Worm (Caenorhabditis elegans): ENCODE results near the gene str-136.

The str-136 gene

ce11 chrV:8271995-8272394 lies 6.7 kb downstream of the str-136 start, which contains the start of gene asp-5:
Gene asp-5, plus strand, starts transcription at chrV:8272385.
- TF ChIP-seq elt-2 (tag; optimal IDR thresholded peaks at IDR 0.05) = peak; percentile 34
- TF ChIP-seq fkh-10 (GFP tag; optimal IDR thresholded peaks at IDR 0.05) = no peak

DNA sequence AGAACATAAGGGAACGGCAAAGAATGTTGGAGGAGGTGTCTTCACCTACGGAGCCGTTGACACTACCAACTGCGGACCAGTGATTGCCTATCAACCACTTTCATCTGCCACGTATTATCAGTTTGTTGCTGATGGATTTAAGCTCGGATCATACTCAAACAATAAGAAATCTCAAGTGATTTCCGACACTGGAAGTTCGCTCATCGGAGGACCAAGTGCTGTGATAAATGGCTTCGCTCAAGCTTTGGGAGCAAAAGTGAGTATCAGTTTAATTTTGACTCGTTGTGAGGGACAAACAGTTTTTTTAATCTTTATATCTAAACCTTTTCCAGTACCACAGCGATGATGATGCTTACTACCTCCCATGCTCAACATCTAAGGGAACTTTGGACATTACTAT lies 7.3 kb downstream of the str-136 start:
- TF ChIP-seq madf-2 (tag; optimal IDR thresholded peaks at IDR 0.05) = no peak
- TF ChIP-seq ceh-24 (tag; optimal IDR thresholded peaks at IDR 0.05) = no peak
- TF ChIP-seq lim-6 (tag; optimal IDR thresholded peaks at IDR 0.05) = no peak
- no peak for TF ChIP-seq hlh-30 (tag; optimal IDR thresholded peaks at IDR 0.05; ENCODE audit: insufficient read depth)
- TF ChIP-seq nfya-1 (tag; optimal IDR thresholded peaks at IDR 0.05) = no peak
- TF ChIP-seq fkh-6 (tag; optimal IDR thresholded peaks at IDR 0.05) = no peak
- no peak for TF ChIP-seq ceh-9 (tag; optimal IDR thresholded peaks at IDR 0.05)
- no peak for TF ChIP-seq rnt-1 (tag; optimal IDR thresholded peaks at IDR 0.05)
- TF ChIP-seq odd-2 (tag; optimal IDR thresholded peaks at IDR 0.05) = no peak
- no peak for TF ChIP-seq ceh-48 (tag; optimal IDR thresholded peaks at IDR 0.05)
- TF ChIP-seq K02D7.2 (tag; optimal IDR thresholded peaks at IDR 0.05) = no peak
- no peak for TF ChIP-seq F13H6.1 (tag; optimal IDR thresholded peaks at IDR 0.05)
- no peak for TF ChIP-seq ref-2 (tag; optimal IDR thresholded peaks at IDR 0.05)
- TF ChIP-seq sox-4 (tag; optimal IDR thresholded peaks at IDR 0.05) = no peak
- no peak for TF ChIP-seq gmeb-2 (tag; optimal IDR thresholded peaks at IDR 0.05)
- TF ChIP-seq ceh-22 (tag; optimal IDR thresholded peaks at IDR 0.05) = no peak

DNA sequence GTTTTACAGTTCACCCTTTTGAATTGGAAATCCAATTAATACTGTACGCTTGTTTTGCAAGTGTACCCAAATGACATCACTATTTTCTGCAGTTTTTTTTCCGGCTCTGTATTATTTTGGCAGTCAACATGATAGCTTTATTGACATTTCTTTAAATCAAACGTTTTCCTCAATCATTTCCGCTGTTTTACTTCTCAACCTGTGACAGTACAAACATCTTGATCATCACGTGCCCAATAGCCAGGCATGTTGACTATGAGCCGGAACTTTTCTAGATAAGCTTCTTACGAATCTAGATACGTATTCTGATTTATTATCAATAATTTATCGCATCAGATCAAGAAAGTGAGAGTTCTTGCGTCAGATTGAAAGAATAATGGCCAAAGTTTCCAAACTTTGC lies 8.9 kb downstream of the str-136 start:
- TF ChIP-seq eyg-1 (tag; optimal IDR thresholded peaks at IDR 0.05) (no peak), F13H6.1 (tag; optimal IDR thresholded peaks at IDR 0.05) (no peak), unc-3 (GFP tag; conservative IDR thresholded peaks at IDR 0.05) (no peak), unc-3 (tag; optimal IDR thresholded peaks at IDR 0.05) (no peak), unc-86 (tag; optimal IDR thresholded peaks at IDR 0.05) (no peak), ceh-22 (tag; optimal IDR thresholded peaks at IDR 0.05) (no peak), pat-9 (tag; optimal IDR thresholded peaks at IDR 0.05) (no peak), ets-4 (tag; optimal IDR thresholded peaks at IDR 0.05) (no peak), fax-1 (tag; optimal IDR thresholded peaks at IDR 0.05) (no peak), hlh-15 (tag; optimal IDR thresholded peaks at IDR 0.05) (no peak), ceh-24 (tag; optimal IDR thresholded peaks at IDR 0.05) (no peak), K09A11.1 (tag; optimal IDR thresholded peaks at IDR 0.05; ENCODE audit: insufficient read depth) (no peak), pha-2 (tag; optimal IDR thresholded peaks at IDR 0.05) (no peak), ztf-16 (tag; optimal IDR thresholded peaks at IDR 0.05) (no peak), ceh-18 (tag; optimal IDR thresholded peaks at IDR 0.05) (no peak), pros-1 (tag; optimal IDR thresholded peaks at IDR 0.05) (no peak)

- peak; percentile 46 for TF ChIP-seq elt-2 (tag; optimal IDR thresholded peaks at IDR 0.05)
- no peak for TF ChIP-seq ceh-48 (tag; optimal IDR thresholded peaks at IDR 0.05)
- peak; percentile 2 for TF ChIP-seq pqm-1 (tag; optimal IDR thresholded peaks at IDR 0.05)
- TF ChIP-seq sox-2 (GFP tag; IDR thresholded peaks at IDR 0.05) = no peak
These were observed 9.8 kb downstream of the str-136 start, which contains the start of the genes asp-6 and asp-12 for ce11 chrV:8268902-8269301. Gene asp-6, minus strand, starts transcription at chrV:8268937. Gene asp-12, plus strand, starts transcription at chrV:8269210.

DNA sequence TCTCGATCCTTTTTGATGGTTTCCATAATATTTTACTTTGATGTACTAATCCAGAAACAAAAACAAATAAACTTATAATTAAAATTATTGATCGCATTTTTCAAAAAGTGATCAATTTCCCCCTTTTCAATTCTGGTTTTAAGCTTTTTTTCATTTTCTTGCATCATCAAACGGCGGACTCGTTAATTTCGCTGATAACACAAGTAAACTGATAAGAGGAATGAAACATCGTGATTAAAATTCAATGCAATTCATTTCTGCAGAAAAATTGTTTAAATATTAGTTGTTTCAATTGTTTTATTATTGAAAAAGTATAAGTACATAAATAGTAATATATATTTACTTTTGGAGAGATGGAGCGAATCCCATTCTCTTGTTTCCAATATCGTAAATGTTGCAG lies 11.5 kb downstream of the str-136 start:
- TF ChIP-seq elt-2 (tag; optimal IDR thresholded peaks at IDR 0.05) (peak; percentile 77), nhr-232 (tag; optimal IDR thresholded peaks at IDR 0.05) (no peak)

- TF ChIP-seq elt-4 (tag; optimal IDR thresholded peaks at IDR 0.05) (no peak), hlh-30 (tag; optimal IDR thresholded peaks at IDR 0.05; ENCODE audit: insufficient read depth) (no peak), npax-4 (tag; optimal IDR thresholded peaks at IDR 0.05) (no peak), F13H6.1 (tag; optimal IDR thresholded peaks at IDR 0.05) (no peak), unc-42 (tag; optimal IDR thresholded peaks at IDR 0.05) (no peak), syd-9 (tag; optimal IDR thresholded peaks at IDR 0.05) (no peak), madf-2 (tag; optimal IDR thresholded peaks at IDR 0.05) (no peak), ahr-1 (tag; optimal IDR thresholded peaks at IDR 0.05) (no peak), pha-4 (tag; optimal IDR thresholded peaks at IDR 0.05) (no peak), C38D4.7 (GFP tag; optimal IDR thresholded peaks at IDR 0.05) (no peak), hlh-8 (tag; optimal IDR thresholded peaks at IDR 0.05) (no peak), dve-1 (tag; optimal IDR thresholded peaks at IDR 0.05) (no peak), sdc-2 (tag; optimal IDR thresholded peaks at IDR 0.05) (no peak), zip-5 (tag; optimal IDR thresholded peaks at IDR 0.05) (no peak), unc-86 (tag; optimal IDR thresholded peaks at IDR 0.05) (no peak), nhr-11 (tag; optimal IDR thresholded peaks at IDR 0.05) (no peak)
These were observed 12.5 kb downstream of the str-136 start, which contains the start of gene F21F8.5 for ce11 chrV:8266232-8266631. Gene F21F8.5, minus strand, starts transcription at chrV:8266332.
